Worm (Caenorhabditis elegans): ENCODE results near the gene C28G1.2.
A peak's percentile ranks its signal among the peaks of the same experiment; 100 is the strongest.

DNA sequence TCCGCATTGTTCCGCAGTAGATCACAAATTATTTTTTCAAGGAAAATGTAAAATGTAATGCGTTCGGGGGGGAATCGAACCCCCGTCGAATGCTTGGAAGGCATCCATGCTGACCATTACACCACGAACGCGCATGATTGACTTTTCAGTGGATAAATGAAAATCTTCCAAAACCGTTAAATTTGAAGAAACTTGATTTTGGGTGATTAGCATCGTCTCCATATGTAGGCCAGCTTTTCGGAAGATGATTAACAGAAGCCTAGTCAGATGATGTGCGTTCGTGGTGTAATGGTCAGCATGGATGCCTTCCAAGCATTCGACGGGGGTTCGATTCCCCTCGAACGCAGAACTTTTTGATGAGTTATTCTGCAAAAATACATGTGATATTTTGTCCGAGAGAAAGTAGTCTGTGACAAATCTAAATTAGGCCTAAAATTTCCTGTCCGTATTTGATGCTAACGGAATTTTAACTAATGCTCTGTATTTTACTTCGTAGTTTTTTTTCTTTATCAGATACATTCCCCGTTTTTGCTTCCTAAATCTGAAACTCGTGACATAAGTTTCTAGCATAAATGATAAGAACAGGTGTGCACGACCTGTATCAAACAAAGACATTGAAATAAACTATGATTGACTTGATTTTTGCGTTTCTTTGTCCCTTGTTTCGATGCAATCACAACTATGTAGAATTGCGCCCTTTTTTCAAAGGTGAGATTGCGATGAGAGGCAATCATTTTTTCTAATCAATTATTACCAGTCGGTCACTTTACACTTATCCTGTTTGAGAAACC, 10.8 kb downstream of the C28G1.2 start, which contains the start of gene C28G1.10:
- TF ChIP-seq unc-62 (GFP tag; optimal IDR thresholded peaks at IDR 0.05): no peak
- no peak for TF ChIP-seq nhr-12 (tag; optimal IDR thresholded peaks at IDR 0.05)
- no peak for TF ChIP-seq elt-1 (tag; optimal IDR thresholded peaks at IDR 0.05)
- no peak for TF ChIP-seq lin-39 (tag; optimal IDR thresholded peaks at IDR 0.05)
- TF ChIP-seq aly-2 (tag; optimal IDR thresholded peaks at IDR 0.05): no peak
- no peak for TF ChIP-seq sea-2 (GFP tag; optimal IDR thresholded peaks at IDR 0.05)
- no peak for TF ChIP-seq lsy-12 (tag; optimal IDR thresholded peaks at IDR 0.05)
- peak; percentile 85 for TF ChIP-seq elt-2 (tag; optimal IDR thresholded peaks at IDR 0.05)
- no peak for TF ChIP-seq zag-1 (tag; optimal IDR thresholded peaks at IDR 0.05)
- no peak for TF ChIP-seq snpc-4 (tag; optimal IDR thresholded peaks at IDR 0.05)
- TF ChIP-seq nhr-11 (tag; optimal IDR thresholded peaks at IDR 0.05): no peak
- no peak for TF ChIP-seq skn-1 (tag; optimal IDR thresholded peaks at IDR 0.05)
- peak; percentile 84 for TF ChIP-seq pqm-1 (tag; optimal IDR thresholded peaks at IDR 0.05)
- TF ChIP-seq jun-1 (tag; optimal IDR thresholded peaks at IDR 0.05): no peak
